Worm (Caenorhabditis elegans) whole organism, midembryonic: ENCODE measurements around the gene fbxa-94.

Experiments used
- T22C8.4 ChIP-seq: fragments of 200-800 bp; sonication (Bioruptor generic); IDR thresholded peaks from 2 replicates; pipeline ENCODE4 v1.3.6; 2022; ENCODE audit warnings: missing genetic modification characterization, missing compliant biosample characterization
- cog-1 ChIP-seq: sonication (generic microtip); optimal IDR thresholded peaks from 2 replicates; lab custom pipeline; 2016; ENCODE audit warnings: missing genetic modification characterization, missing compliant biosample characterization
- flt-1 ChIP-seq: fragments of 200-800 bp; sonication (Bioruptor generic); IDR thresholded peaks from 2 replicates; pipeline ENCODE4 v1.3.6; 2022; ENCODE audit warnings: missing genetic modification characterization, missing compliant biosample characterization
- klf-2 ChIP-seq: fragments of 200-800 bp; sonication (Bioruptor generic); conservative IDR thresholded peaks from 2 replicates; pipeline ENCODE4 v1.3.6; 2022; ENCODE audit warnings: missing genetic modification reagents, missing genetic modification characterization, missing compliant biosample characterization
- med-1 ChIP-seq: sonication (generic microtip); optimal IDR thresholded peaks from 2 replicates; lab custom pipeline; 2017; ENCODE audit warnings: missing genetic modification characterization, mild to moderate bottlenecking, missing compliant biosample characterization, antibody characterized with exemption, missing genetic modification reagents; ENCODE audit not compliant: insufficient read depth
- ref-1 ChIP-seq: fragments of 200-800 bp; sonication (Bioruptor generic); conservative IDR thresholded peaks from 2 replicates; pipeline ENCODE4 v1.3.6; 2022; ENCODE audit warnings: missing genetic modification reagents, missing genetic modification characterization, missing compliant biosample characterization
- tab-1 ChIP-seq: fragments of 200-800 bp; sonication (Bioruptor generic); IDR thresholded peaks from 2 replicates; pipeline ENCODE4 v1.3.6; 2022; ENCODE audit warnings: missing genetic modification characterization, missing compliant biosample characterization
- ztf-23 ChIP-seq: fragments of 200-800 bp; sonication (Bioruptor generic); IDR thresholded peaks from 2 replicates; pipeline ENCODE4 v1.3.6; 2022; ENCODE audit warnings: missing genetic modification reagents, missing genetic modification characterization, missing compliant biosample characterization
- ztf-29 ChIP-seq: fragments of 200-800 bp; sonication (Bioruptor generic); IDR thresholded peaks from 2 replicates; pipeline ENCODE4 v1.3.6; 2022; ENCODE audit warnings: missing genetic modification reagents, missing genetic modification characterization, missing compliant biosample characterization

DNA sequence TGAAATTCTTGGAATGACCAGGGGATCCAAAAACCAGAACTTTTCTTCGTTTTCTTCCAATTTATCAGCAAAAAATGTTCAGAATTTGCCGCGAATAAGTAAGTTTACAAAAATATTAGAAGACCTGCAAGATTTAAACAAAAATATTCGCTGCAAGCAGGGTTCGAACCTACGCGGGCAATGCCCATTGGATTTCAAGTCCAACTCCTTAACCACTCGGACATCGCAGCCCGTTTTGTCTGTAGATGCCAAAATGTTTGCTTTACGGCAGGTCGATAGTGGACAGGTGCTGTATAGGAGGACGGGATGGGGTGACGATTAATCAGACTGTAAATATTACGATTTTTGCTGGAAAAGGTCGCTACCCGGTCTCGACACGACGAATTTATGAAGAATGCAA is 25.0 kb upstream of the fbxa-94 start:
- TF ChIP-seq ztf-29 (GFP tag; lab: Robert Waterston, UW) (no peak), ref-1 (GFP tag; lab: Robert Waterston, UW) (0 out of 2 replicates have a peak, but pooled peaks have one; percentile 24), klf-2 (GFP tag; lab: Robert Waterston, UW) (0 out of 2 replicates have a peak, but pooled peaks have one; percentile 43), tab-1 (GFP tag; lab: Robert Waterston, UW) (no peak), med-1 (GFP tag; lab: Kevin White, UChicago) (no peak), ztf-23 (GFP tag; lab: Robert Waterston, UW) (no peak), T22C8.4 (no peak), cog-1 (no peak), flt-1 (peak; percentile 68; the same call in 1 of the 2 replicates)
